Worm (Caenorhabditis elegans) whole organism, L3 larva: ENCODE data around the gene taf-6.2.

ENCODE experiments used
- elt-3 ChIP-seq, 3 experiments: fragments of 150-350 bp in 1 of 3; sonication (generic microtip) in 2 of 3; optimal IDR thresholded peaks; 2 replicates in 2 of 3; 4 replicates in 1 of 3; lab custom pipeline; 2014 to 2017; ENCODE audit warnings: missing biosample characterization in 3 of 3, missing genetic modification characterization in 3 of 3
- lin-15B ChIP-seq: fragments of 150-350 bp; optimal IDR thresholded peaks from 2 replicates; lab custom pipeline; 2014; ENCODE audit warnings: missing biosample characterization, missing genetic modification characterization
- nhr-12 ChIP-seq: fragments of 150-350 bp; optimal IDR thresholded peaks from 2 replicates; lab custom pipeline; 2014; ENCODE audit warnings: missing biosample characterization, missing genetic modification characterization
- nhr-28 ChIP-seq: fragments of 150-350 bp; optimal IDR thresholded peaks from 2 replicates; lab custom pipeline; 2014; ENCODE audit warnings: missing biosample characterization, missing genetic modification characterization

DNA sequence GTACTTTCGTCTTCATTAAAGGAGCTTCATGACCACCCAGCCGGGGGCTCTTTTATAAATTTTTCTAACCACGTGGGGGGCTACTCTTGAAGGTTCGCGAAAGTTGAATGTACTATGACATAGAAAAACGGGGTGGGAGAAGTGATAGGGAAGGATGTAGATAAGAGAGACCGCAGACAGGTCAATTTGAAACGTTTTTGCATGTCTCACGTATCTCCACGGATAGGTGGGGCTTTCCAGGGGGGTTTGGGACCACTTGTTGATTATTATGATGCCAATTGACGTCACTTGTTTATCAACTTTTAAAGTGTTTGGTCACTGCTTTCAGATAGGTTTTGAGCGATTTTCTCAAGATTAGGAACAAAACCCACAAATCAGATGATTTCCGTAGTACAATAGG lies 47.0 kb downstream of the taf-6.2 start:
- TF ChIP-seq nhr-28 (tag; lab: Kevin White, UChicago) (no peak), elt-3 (tag; optimal IDR thresholded peaks at IDR 0.05; lab: Kevin White, UChicago) (no peak), lin-15B (no peak), nhr-12 (tag; lab: Kevin White, UChicago) (no peak)
